Worm (Caenorhabditis elegans): ENCODE data around the gene math-41.

- TF ChIP-seq hlh-13 (GFP tag; optimal IDR thresholded peaks at IDR 0.05) = no peak
- no peak for TF ChIP-seq unc-86 (tag; optimal IDR thresholded peaks at IDR 0.05)
- TF ChIP-seq lin-11 (tag; optimal IDR thresholded peaks at IDR 0.05) = no peak
- TF ChIP-seq nhr-11 (tag; optimal IDR thresholded peaks at IDR 0.05) = no peak
- no peak for TF ChIP-seq fkh-6 (tag; optimal IDR thresholded peaks at IDR 0.05)
- TF ChIP-seq K09A11.1 (tag; optimal IDR thresholded peaks at IDR 0.05; ENCODE audit: insufficient read depth) = no peak
- no peak for TF ChIP-seq ets-4 (tag; optimal IDR thresholded peaks at IDR 0.05)
- no peak for TF ChIP-seq npax-4 (tag; optimal IDR thresholded peaks at IDR 0.05)
- TF ChIP-seq elt-2 (tag; optimal IDR thresholded peaks at IDR 0.05) = no peak
- TF ChIP-seq sox-4 (tag; optimal IDR thresholded peaks at IDR 0.05) = no peak
- no peak for TF ChIP-seq ceh-31 (tag; optimal IDR thresholded peaks at IDR 0.05)
- no peak for TF ChIP-seq ceh-48 (tag; optimal IDR thresholded peaks at IDR 0.05)
- no peak for TF ChIP-seq tbx-2 (tag; optimal IDR thresholded peaks at IDR 0.05)
- TF ChIP-seq lim-6 (tag; optimal IDR thresholded peaks at IDR 0.05) = no peak
These were observed 39.8 kb downstream of the math-41 start, which contains the start of gene C16C4.17 for ce11 chrII:1864278-1864677.
